Worm (Caenorhabditis elegans): ENCODE data around the gene gpx-4.
A peak's percentile ranks its signal among the peaks of the same experiment; 100 is the strongest.

Gene gpx-4

ce11 chrIV:2676281-2676680 is 1.5 kb upstream of the gpx-4 start, which contains the start of gene Y94H6A.3 (continued):
- peak; percentile 85 for TF ChIP-seq nhr-43 (tag; optimal IDR thresholded peaks at IDR 0.05; ENCODE audit: poor library complexity, severe bottlenecking)
- no peak for TF ChIP-seq fkh-2 (tag; optimal IDR thresholded peaks at IDR 0.05)
- no peak for TF ChIP-seq daf-12 (tag; optimal IDR thresholded peaks at IDR 0.05)
- no peak for TF ChIP-seq nhr-67 (tag; optimal IDR thresholded peaks at IDR 0.05)
- TF ChIP-seq elt-2 (tag; optimal IDR thresholded peaks at IDR 0.05) = peak; percentile 17

- TF ChIP-seq unc-39 (tag; optimal IDR thresholded peaks at IDR 0.05) (no peak), nhr-67 (tag; optimal IDR thresholded peaks at IDR 0.05) (no peak), pha-4 (tag; optimal IDR thresholded peaks at IDR 0.05) (peak; percentile 19), egl-27 (tag; optimal IDR thresholded peaks at IDR 0.05) (no peak), ztf-4 (tag; optimal IDR thresholded peaks at IDR 0.05) (no peak), eor-1 (tag; optimal IDR thresholded peaks at IDR 0.05) (no peak), lin-15B (tag; optimal IDR thresholded peaks at IDR 0.05) (peak; percentile 30), mml-1 (tag; optimal IDR thresholded peaks at IDR 0.05) (no peak), ztf-11 (tag; optimal IDR thresholded peaks at IDR 0.05) (no peak), nhr-43 (tag; optimal IDR thresholded peaks at IDR 0.05; ENCODE audit: poor library complexity, severe bottlenecking) (no peak), fos-1 (tag; optimal IDR thresholded peaks at IDR 0.05) (no peak), nhr-11 (tag; optimal IDR thresholded peaks at IDR 0.05) (no peak), ceh-28 (tag; optimal IDR thresholded peaks at IDR 0.05) (no peak), jun-1 (tag; optimal IDR thresholded peaks at IDR 0.05) (no peak)
These were observed 4.2 kb downstream of the gpx-4 start for ce11 chrIV:2670664-2671063.

ce11 chrIV:2666586-2667100 is 8.2 kb downstream of the gpx-4 start, which contains the start of gene Y69A2AR.1:
Y69A2AR.1 (plus strand) TSS chrIV:2667050.
- TF ChIP-seq nhr-67 (tag; optimal IDR thresholded peaks at IDR 0.05) (no peak), elt-3 (tag; optimal IDR thresholded peaks at IDR 0.05) (no peak), snpc-4 (tag; optimal IDR thresholded peaks at IDR 0.05) (no peak), aly-2 (tag; optimal IDR thresholded peaks at IDR 0.05) (no peak), unc-39 (tag; optimal IDR thresholded peaks at IDR 0.05) (no peak), nhr-43 (tag; optimal IDR thresholded peaks at IDR 0.05; ENCODE audit: poor library complexity, severe bottlenecking) (no peak), nfya-1 (tag; optimal IDR thresholded peaks at IDR 0.05; ENCODE audit: insufficient read depth) (peak; percentile 37), nhr-28 (tag; optimal IDR thresholded peaks at IDR 0.05) (no peak), unc-62 (GFP tag; optimal IDR thresholded peaks at IDR 0.05) (no peak), ztf-4 (tag; optimal IDR thresholded peaks at IDR 0.05) (no peak), tbx-2 (tag; optimal IDR thresholded peaks at IDR 0.05) (no peak), ceh-82 (tag; optimal IDR thresholded peaks at IDR 0.05) (no peak), mdl-1 (tag; optimal IDR thresholded peaks at IDR 0.05) (no peak), lin-15B (tag; optimal IDR thresholded peaks at IDR 0.05) (peak; percentile 38), ztf-11 (tag; optimal IDR thresholded peaks at IDR 0.05) (no peak), fkh-10 (GFP tag; optimal IDR thresholded peaks at IDR 0.05) (no peak)

ce11 chrIV:2666127-2666526 is 8.7 kb downstream of the gpx-4 start:
- TF ChIP-seq pha-4 (tag; optimal IDR thresholded peaks at IDR 0.05) (peak; percentile 12), nhr-43 (tag; optimal IDR thresholded peaks at IDR 0.05; ENCODE audit: poor library complexity, severe bottlenecking) (no peak), aly-2 (tag; optimal IDR thresholded peaks at IDR 0.05) (no peak), jun-1 (tag; optimal IDR thresholded peaks at IDR 0.05) (no peak), ztf-11 (tag; optimal IDR thresholded peaks at IDR 0.05) (no peak), sea-2 (GFP tag; optimal IDR thresholded peaks at IDR 0.05) (no peak), ama-1 (optimal IDR thresholded peaks at IDR 0.05) (no peak), ceh-82 (tag; optimal IDR thresholded peaks at IDR 0.05) (no peak), lin-15B (tag; optimal IDR thresholded peaks at IDR 0.05) (peak; percentile 30), ZK546.5 (tag; optimal IDR thresholded peaks at IDR 0.05) (no peak)

- TF ChIP-seq egl-5 (tag; optimal IDR thresholded peaks at IDR 0.05) (peak; percentile 33), jun-1 (tag; optimal IDR thresholded peaks at IDR 0.05) (no peak)
These were observed 9.3 kb downstream of the gpx-4 start for ce11 chrIV:2665388-2665978.

ce11 chrIV:2664901-2665201 is 10.0 kb downstream of the gpx-4 start:
- TF ChIP-seq fkh-10 (GFP tag; optimal IDR thresholded peaks at IDR 0.05) (no peak), lsy-12 (tag; optimal IDR thresholded peaks at IDR 0.05) (peak; percentile 4)

Measured in whole organism, L3 larva.